Worm (Caenorhabditis elegans): ENCODE results near the gene ntl-9.

- TF ChIP-seq pat-9 (tag; optimal IDR thresholded peaks at IDR 0.05) (no peak), hlh-30 (tag; optimal IDR thresholded peaks at IDR 0.05; ENCODE audit: insufficient read depth) (no peak), elt-4 (tag; optimal IDR thresholded peaks at IDR 0.05) (no peak), ttx-3 (tag; optimal IDR thresholded peaks at IDR 0.05) (no peak), ama-1 (optimal IDR thresholded peaks at IDR 0.05) (no peak), ceh-34 (tag; optimal IDR thresholded peaks at IDR 0.05) (no peak), nfya-1 (tag; optimal IDR thresholded peaks at IDR 0.05) (no peak), hlh-8 (tag; optimal IDR thresholded peaks at IDR 0.05) (no peak), nhr-11 (tag; optimal IDR thresholded peaks at IDR 0.05) (no peak), pqm-1 (tag; optimal IDR thresholded peaks at IDR 0.05) (no peak), ceh-48 (tag; optimal IDR thresholded peaks at IDR 0.05) (no peak), T23F11.4 (GFP tag; optimal IDR thresholded peaks at IDR 0.05) (no peak), ref-2 (tag; optimal IDR thresholded peaks at IDR 0.05) (no peak)
Observed at ce11 chrIII:4906365-4906764, 37.9 kb upstream of the ntl-9 start.
